Fruit fly (Drosophila melanogaster): Measurements from ENCODE around the gene CG3108.

- TF ChIP-seq CG11902 (GFP tag; optimal IDR thresholded peaks at IDR 0.05): no peak
- TF ChIP-seq CG3032 (tag; optimal IDR thresholded peaks at IDR 0.05): no peak
- TF ChIP-seq cyc (GFP tag; optimal IDR thresholded peaks at IDR 0.05): no peak
Observed at dm6 chrX:5804377-5804776, 23.0 kb upstream of the CG3108 start, which contains the start of gene Cpr5C.
